Fruit fly (Drosophila melanogaster) whole organism, embryonic: Measurements from ENCODE around the gene CG9672.

ENCODE experiments used
- Atf-2 ChIP-seq: fragments of 200-800 bp; sonication (Bioruptor generic); optimal IDR thresholded peaks from 2 replicates; lab custom pipeline; 2016; ENCODE audit warnings: missing biosample characterization, missing genetic modification characterization
- CG10267 ChIP-seq: fragments of 200-800 bp; sonication (Bioruptor generic); optimal IDR thresholded peaks from 2 replicates; lab custom pipeline; 2018; ENCODE audit warnings: missing biosample characterization, mild to moderate bottlenecking, missing genetic modification characterization, moderate library complexity
- CG12155 ChIP-seq: fragments of 200-800 bp; sonication (Bioruptor generic); optimal IDR thresholded peaks from 3 replicates; lab custom pipeline; 2016; ENCODE audit warnings: missing biosample characterization, missing genetic modification characterization
- CG14050 ChIP-seq: fragments of 200-800 bp; sonication (Bioruptor generic); IDR thresholded peaks from 3 replicates; pipeline ENCODE4 v1.3.6; 2022; ENCODE audit warnings: missing biosample characterization, missing genetic modification characterization
- CG14965 ChIP-seq: fragments of 200-800 bp; sonication (Bioruptor generic); optimal IDR thresholded peaks from 2 replicates; lab custom pipeline; 2016; ENCODE audit warnings: missing biosample characterization, missing genetic modification characterization, borderline replicate concordance
- CG15011 ChIP-seq: fragments of 200-800 bp; sonication (Bioruptor generic); optimal IDR thresholded peaks from 3 replicates; lab custom pipeline; 2018; ENCODE audit warnings: missing biosample characterization, mild to moderate bottlenecking, missing genetic modification characterization
- CG1603 ChIP-seq: fragments of 200-800 bp; sonication (Bioruptor generic); optimal IDR thresholded peaks from 2 replicates; lab custom pipeline; 2019; ENCODE audit warnings: missing biosample characterization, mild to moderate bottlenecking, missing genetic modification characterization, moderate library complexity
- CG17385 ChIP-seq: fragments of 200-800 bp; sonication (Bioruptor generic); optimal IDR thresholded peaks from 3 replicates; lab custom pipeline; 2018; ENCODE audit warnings: missing biosample characterization, mild to moderate bottlenecking, missing genetic modification characterization
- CG18764 ChIP-seq: fragments of 200-800 bp; sonication (Bioruptor generic); optimal IDR thresholded peaks from 3 replicates; lab custom pipeline; 2016; ENCODE audit warnings: missing biosample characterization, missing genetic modification characterization
- CG30020 ChIP-seq: fragments of 200-800 bp; optimal IDR thresholded peaks from 2 replicates; lab custom pipeline; 2019; ENCODE audit warnings: missing biosample characterization, mild to moderate bottlenecking, missing genetic modification characterization, moderate library complexity
- CG30403 ChIP-seq: fragments of 200-800 bp; sonication (Bioruptor generic); optimal IDR thresholded peaks from 3 replicates; lab custom pipeline; 2016; ENCODE audit warnings: missing biosample characterization, missing genetic modification characterization
- CG33557 ChIP-seq: fragments of 200-800 bp; sonication (Bioruptor generic); optimal IDR thresholded peaks from 2 replicates; lab custom pipeline; 2019; ENCODE audit warnings: missing biosample characterization, mild to moderate bottlenecking, missing genetic modification characterization, moderate library complexity
- CG34224 ChIP-seq: fragments of 200-800 bp; sonication (Bioruptor generic); IDR thresholded peaks from 3 replicates; pipeline ENCODE4 v1.3.6; 2022; ENCODE audit warnings: missing biosample characterization, missing genetic modification characterization; ENCODE audit not compliant: partially characterized antibody
- CG3847 ChIP-seq: fragments of 200-800 bp; sonication (Bioruptor generic); IDR thresholded peaks from 2 replicates; pipeline ENCODE4 v1.3.6; 2022; ENCODE audit warnings: missing biosample characterization, missing genetic modification characterization
- CG42726 ChIP-seq: fragments of 200-800 bp; sonication (Bioruptor generic); IDR thresholded peaks from 2 replicates; pipeline ENCODE4 v1.3.6; 2022; ENCODE audit warnings: missing biosample characterization, missing genetic modification characterization; ENCODE audit not compliant: partially characterized antibody
- CG4360 ChIP-seq: fragments of 200-800 bp; sonication (Bioruptor generic); IDR thresholded peaks from 2 replicates; pipeline ENCODE4 v1.3.6; 2022; ENCODE audit warnings: missing biosample characterization, missing genetic modification characterization
- CG8290 ChIP-seq, 3 experiments: fragments of 200-800 bp; sonication (Bioruptor generic); optimal IDR thresholded peaks; 2 replicates each; lab custom pipeline; 2016 to 2019; ENCODE audit warnings: missing biosample characterization in 3 of 3, missing genetic modification characterization in 3 of 3, mild to moderate bottlenecking in 2 of 3, moderate library complexity in 1 of 3
- CG9876 ChIP-seq: fragments of 200-800 bp; sonication (Bioruptor generic); optimal IDR thresholded peaks from 2 replicates; lab custom pipeline; 2016; ENCODE audit warnings: missing biosample characterization, missing genetic modification characterization
- CoRest ChIP-seq: fragments of 200-800 bp; sonication (Bioruptor generic); optimal IDR thresholded peaks from 3 replicates; lab custom pipeline; 2018; ENCODE audit warnings: missing biosample characterization, mild to moderate bottlenecking, missing genetic modification characterization, moderate library complexity
- Dek ChIP-seq: fragments of 200-800 bp; sonication (Bioruptor generic); optimal IDR thresholded peaks from 3 replicates; lab custom pipeline; 2019; ENCODE audit warnings: missing biosample characterization, mild to moderate bottlenecking, missing genetic modification characterization, moderate library complexity
- Doc3 ChIP-seq: fragments of 200-800 bp; sonication (Bioruptor generic); IDR thresholded peaks from 3 replicates; pipeline ENCODE4 v1.3.6; 2022; ENCODE audit warnings: missing biosample characterization, missing genetic modification characterization; ENCODE audit not compliant: partially characterized antibody
- Dref ChIP-seq: fragments of 200-800 bp; sonication (Bioruptor generic); IDR thresholded peaks from 2 replicates; pipeline ENCODE4 v1.3.6; 2022; ENCODE audit warnings: missing biosample characterization, missing genetic modification characterization
- Eip74EF ChIP-seq, 2 experiments: fragments of 200-800 bp in 1 of 2; fragments of >200 bp in 1 of 2; sonication (Bioruptor generic) in 1 of 2; optimal IDR thresholded peaks; 2 replicates each; lab custom pipeline; 2017 to 2019; ENCODE audit warnings: missing biosample characterization in 2 of 2, missing genetic modification characterization in 2 of 2, mild to moderate bottlenecking in 1 of 2, moderate library complexity in 1 of 2
- Ets65A ChIP-seq: fragments of 200-800 bp; sonication (Bioruptor generic); peaks from one replicate; lab custom pipeline; 2016; ENCODE audit warnings: missing biosample characterization, missing genetic modification characterization
- HmgD ChIP-seq: fragments of 200-800 bp; sonication (Bioruptor generic); optimal IDR thresholded peaks from 3 replicates; lab custom pipeline; 2016; ENCODE audit warnings: missing biosample characterization, missing genetic modification characterization
- MBD-R2 ChIP-seq: fragments of 200-800 bp; sonication (Bioruptor generic); IDR thresholded peaks from 2 replicates; pipeline ENCODE4 v1.3.6; 2022; ENCODE audit warnings: missing biosample characterization, missing genetic modification characterization
- Mad ChIP-seq: fragments of 200-800 bp; sonication (Bioruptor generic); optimal IDR thresholded peaks from 2 replicates; lab custom pipeline; 2016; ENCODE audit warnings: missing biosample characterization, missing genetic modification characterization
- NfI ChIP-seq: fragments of 200-800 bp; sonication (Bioruptor generic); optimal IDR thresholded peaks from 3 replicates; lab custom pipeline; 2018; ENCODE audit warnings: missing biosample characterization, mild to moderate bottlenecking, missing genetic modification characterization, moderate library complexity
- Stat92E ChIP-seq, 3 experiments: fragments of >200 bp in 2 of 3; fragments of 200-800 bp in 1 of 3; sonication (Bioruptor generic) in 1 of 3; optimal IDR thresholded peaks; 2 replicates each; lab custom pipeline; 2017 to 2019; ENCODE audit warnings: missing biosample characterization in 3 of 3, missing genetic modification characterization in 3 of 3, mild to moderate bottlenecking in 1 of 3, moderate library complexity in 1 of 3
- Vsx1 ChIP-seq: fragments of 200-800 bp; sonication (Bioruptor generic); optimal IDR thresholded peaks from 2 replicates; lab custom pipeline; 2017; ENCODE audit warnings: missing biosample characterization, mild to moderate bottlenecking, missing genetic modification characterization, missing genetic modification reagents
- abd-A ChIP-seq: fragments of 200-800 bp; sonication (Bioruptor generic); optimal IDR thresholded peaks from 3 replicates; lab custom pipeline; 2019; ENCODE audit warnings: missing biosample characterization, mild to moderate bottlenecking, missing genetic modification characterization, moderate library complexity
- cg ChIP-seq: fragments of 200-800 bp; sonication (Bioruptor generic); optimal IDR thresholded peaks from 3 replicates; lab custom pipeline; 2019; ENCODE audit warnings: missing biosample characterization, mild to moderate bottlenecking, missing genetic modification characterization, moderate library complexity
- chif ChIP-seq, 2 experiments: fragments of 200-800 bp; sonication (Bioruptor generic); optimal IDR thresholded peaks; 3 replicates each; lab custom pipeline; 2016; ENCODE audit warnings: missing biosample characterization in 2 of 2, missing genetic modification characterization in 2 of 2
- ci ChIP-seq: fragments of 200-800 bp; sonication (Bioruptor generic); IDR thresholded peaks from 3 replicates; pipeline ENCODE4 v1.3.6; 2022; ENCODE audit warnings: missing biosample characterization, missing genetic modification characterization
- croc ChIP-seq: fragments of 200-800 bp; sonication (Bioruptor generic); conservative IDR thresholded peaks from 3 replicates; pipeline ENCODE4 v1.3.6; 2022; ENCODE audit warnings: missing biosample characterization, missing genetic modification characterization
- dimm ChIP-seq: fragments of 200-800 bp; sonication (Bioruptor generic); IDR thresholded peaks from 2 replicates; pipeline ENCODE4 v1.3.6; 2022; ENCODE audit warnings: missing biosample characterization, missing genetic modification characterization
- dpn ChIP-seq, 2 experiments: fragments of 200-800 bp; sonication (Bioruptor generic); optimal IDR thresholded peaks; 3 replicates each; lab custom pipeline; 2016; ENCODE audit warnings: missing biosample characterization in 2 of 2, missing genetic modification characterization in 2 of 2
- ftz-f1 ChIP-seq: fragments of 200-800 bp; sonication (Bioruptor generic); optimal IDR thresholded peaks from 2 replicates; lab custom pipeline; 2016; ENCODE audit warnings: missing biosample characterization, missing genetic modification characterization
- gt ChIP-seq: fragments of 200-800 bp; sonication (Bioruptor generic); IDR thresholded peaks from 2 replicates; pipeline ENCODE4 v1.3.6; 2022; ENCODE audit warnings: missing biosample characterization, missing genetic modification characterization
- insv ChIP-seq, 2 experiments: fragments of 200-800 bp; sonication (Bioruptor generic); optimal IDR thresholded peaks; 3 replicates each; lab custom pipeline; 2016 to 2018; ENCODE audit warnings: missing biosample characterization in 2 of 2, missing genetic modification characterization in 2 of 2
- klu ChIP-seq: fragments of 200-800 bp; sonication (Bioruptor generic); IDR thresholded peaks from 2 replicates; pipeline ENCODE4 v1.3.6; 2022; ENCODE audit warnings: missing biosample characterization, missing genetic modification characterization
- lbe ChIP-seq: fragments of 200-800 bp; sonication (Bioruptor generic); optimal IDR thresholded peaks from 2 replicates; lab custom pipeline; 2016; ENCODE audit warnings: missing biosample characterization, mild to moderate bottlenecking, missing genetic modification characterization
- nerfin-2 ChIP-seq: fragments of 200-800 bp; sonication (Bioruptor generic); IDR thresholded peaks from 2 replicates; pipeline ENCODE4 v1.3.6; 2022; ENCODE audit warnings: missing biosample characterization, missing genetic modification characterization; ENCODE audit not compliant: partially characterized antibody
- onecut ChIP-seq: fragments of 200-800 bp; sonication (Bioruptor generic); IDR thresholded peaks from 2 replicates; pipeline ENCODE4 v1.3.6; 2022; ENCODE audit warnings: missing biosample characterization, missing genetic modification characterization
- pzg ChIP-seq: fragments of 200-800 bp; sonication (Bioruptor generic); optimal IDR thresholded peaks from 3 replicates; lab custom pipeline; 2018; ENCODE audit warnings: missing biosample characterization, mild to moderate bottlenecking, missing genetic modification characterization, moderate library complexity
- sens ChIP-seq: fragments of 200-800 bp; sonication (Bioruptor generic); peaks from one replicate; lab custom pipeline; 2016; ENCODE audit warnings: missing biosample characterization, missing genetic modification characterization
- sens-2 ChIP-seq: fragments of 200-800 bp; sonication (Bioruptor generic); IDR thresholded peaks from 2 replicates; pipeline ENCODE4 v1.3.6; 2022; ENCODE audit warnings: missing biosample characterization, missing genetic modification characterization
- slbo ChIP-seq: fragments of 200-800 bp; sonication (Bioruptor generic); IDR thresholded peaks from 2 replicates; pipeline ENCODE4 v1.3.6; 2022; ENCODE audit warnings: missing biosample characterization, missing genetic modification characterization
- vfl ChIP-seq: fragments of 200-800 bp; sonication (Bioruptor generic); optimal IDR thresholded peaks from 2 replicates; lab custom pipeline; 2016; ENCODE audit warnings: missing biosample characterization, missing genetic modification characterization

The CG9672 gene

DNA sequence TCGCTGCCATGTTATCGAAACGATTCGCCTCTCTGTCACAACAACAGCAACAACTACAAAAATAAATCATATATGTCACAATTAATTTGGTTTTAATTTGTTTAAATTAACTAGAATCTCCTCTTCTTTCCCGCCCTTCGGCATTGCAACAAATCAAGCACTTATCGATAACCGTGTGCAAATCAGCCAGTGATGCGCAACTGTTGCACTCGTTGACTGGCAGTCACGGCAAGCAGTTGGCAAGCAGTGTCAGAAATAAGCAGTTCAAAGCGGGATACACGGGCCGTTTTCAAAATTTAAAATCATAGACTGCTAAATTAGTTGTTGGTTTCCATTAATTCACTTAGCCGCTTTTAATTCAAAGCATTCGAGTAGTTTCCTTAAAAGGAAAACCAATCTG is 22.9 kb downstream of the CG9672 start, which contains the start of gene Axs (continued):
- peak; percentile 25 for TF ChIP-seq CG30403 (GFP tag; lab: Kevin White, UChicago)
- peak; percentile 28 for TF ChIP-seq Dek
- TF ChIP-seq CG12155 (GFP tag; lab: Kevin White, UChicago), result peak; percentile 99
- TF ChIP-seq chif (GFP tag; optimal IDR thresholded peaks at IDR 0.05; lab: Kevin White, UChicago), result peak; percentile 3 to 10
- no peak for TF ChIP-seq CG14050 (GFP tag; lab: Robert Waterston, UW)
- peak; percentile 76 for TF ChIP-seq sens (GFP tag; lab: Kevin White, UChicago)
- TF ChIP-seq CG10267 (tag; lab: Kevin White, UChicago), result peak; percentile 41
- no peak for TF ChIP-seq klu (GFP tag; lab: Robert Waterston, UW)
- 0 out of 3 replicates have a peak, but pooled peaks have one; percentile 35 for TF ChIP-seq CG34224
- peak; percentile 86 for TF ChIP-seq CG42726 (GFP tag; lab: Robert Waterston, UW)
- TF ChIP-seq HmgD, result peak; percentile 24
- no peak for TF ChIP-seq abd-A (tag; lab: Kevin White, UChicago)
- TF ChIP-seq slbo (GFP tag; lab: Robert Waterston, UW), result peak; percentile 52
- TF ChIP-seq Dref (GFP tag; lab: Robert Waterston, UW), result peak; percentile 88
- TF ChIP-seq CG1603 (tag; lab: Kevin White, UChicago), result peak; percentile 66
- peak; percentile 23; the same call in 1 of the 2 replicates for TF ChIP-seq MBD-R2 (GFP tag; lab: Robert Waterston, UW)
- peak; percentile 11 for TF ChIP-seq NfI (GFP tag; lab: Kevin White, UChicago)
- TF ChIP-seq CG8290 (GFP tag; optimal IDR thresholded peaks at IDR 0.05; lab: Kevin White, UChicago), result peak; percentile 85
- peak; percentile 54 to 87 for TF ChIP-seq CG8290 (tag; optimal IDR thresholded peaks at IDR 0.05; lab: Kevin White, UChicago)
- no peak for TF ChIP-seq croc
- TF ChIP-seq CG4360 (GFP tag; lab: Robert Waterston, UW), result no peak
- TF ChIP-seq pzg (GFP tag; lab: Kevin White, UChicago), result peak; percentile 59
- TF ChIP-seq CG30020 (tag; lab: Kevin White, UChicago), result peak; percentile 4
- TF ChIP-seq Mad (GFP tag; lab: Kevin White, UChicago), result peak; percentile 27
- peak in 1 of 2 experiments; percentile 81 for TF ChIP-seq Eip74EF (GFP tag; optimal IDR thresholded peaks at IDR 0.05; lab: Kevin White, UChicago)
- peak in 1 of 3 experiments; percentile 43 for TF ChIP-seq Stat92E (GFP tag; optimal IDR thresholded peaks at IDR 0.05; lab: Kevin White, UChicago)
- TF ChIP-seq onecut (GFP tag; lab: Robert Waterston, UW), result 0 out of 2 replicates have a peak, but pooled peaks have one; percentile 7
- TF ChIP-seq CG33557 (GFP tag; lab: Kevin White, UChicago), result peak; percentile 9
- no peak for TF ChIP-seq CG18764 (GFP tag; lab: Kevin White, UChicago)
- no peak for TF ChIP-seq CG15011 (GFP tag; lab: Kevin White, UChicago)
- peak; percentile 13 for TF ChIP-seq cg (GFP tag; lab: Kevin White, UChicago)
- TF ChIP-seq Ets65A, result peak; percentile 92
- no peak for TF ChIP-seq dimm (GFP tag; lab: Robert Waterston, UW)
- TF ChIP-seq Doc3 (GFP tag; lab: Robert Waterston, UW), result peak; percentile 44; the same call in 1 of the 3 replicates
- TF ChIP-seq CG17385 (GFP tag; lab: Kevin White, UChicago), result peak; percentile 78
- TF ChIP-seq Atf-2 (GFP tag; lab: Kevin White, UChicago), result peak; percentile 15
- peak; percentile 52 for TF ChIP-seq nerfin-2 (GFP tag; lab: Robert Waterston, UW)
- TF ChIP-seq ftz-f1, result peak; percentile 53
- no peak for TF ChIP-seq CG9876 (GFP tag; lab: Kevin White, UChicago)
- no peak for TF ChIP-seq gt (GFP tag; lab: Robert Waterston, UW)
- no peak for TF ChIP-seq Vsx1
- peak; percentile 26 to 39 for TF ChIP-seq dpn (GFP tag; optimal IDR thresholded peaks at IDR 0.05; lab: Kevin White, UChicago)
- TF ChIP-seq ci (GFP tag; lab: Robert Waterston, UW), result peak; percentile 21; the same call in 1 of the 3 replicates
- TF ChIP-seq CG3847, result peak; percentile 30
- TF ChIP-seq insv (GFP tag; optimal IDR thresholded peaks at IDR 0.05; lab: Kevin White, UChicago), result peak in 1 of 2 experiments; percentile 20
- peak; percentile 51 for TF ChIP-seq CoRest (tag; lab: Kevin White, UChicago)
- TF ChIP-seq vfl (GFP tag; lab: Kevin White, UChicago), result peak; percentile 46
- TF ChIP-seq CG14965 (GFP tag; lab: Kevin White, UChicago), result no peak
- no peak for TF ChIP-seq sens-2
- TF ChIP-seq lbe (GFP tag; lab: Kevin White, UChicago), result no peak
